Fruit fly (Drosophila melanogaster) whole organism, embryonic: Measurements from ENCODE around the gene CG31928.

Experiments used
- Hmx ChIP-seq: fragments of 200-800 bp; sonication (Bioruptor generic); optimal IDR thresholded peaks from 2 replicates; lab custom pipeline; 2016; ENCODE audit warnings: missing biosample characterization, missing genetic modification characterization
- Jarid2 ChIP-seq: fragments of 200-800 bp; sonication (Bioruptor generic); optimal IDR thresholded peaks from 3 replicates; lab custom pipeline; 2017; ENCODE audit warnings: mild to moderate bottlenecking, missing biosample characterization, missing genetic modification reagents, missing genetic modification characterization
- Myb ChIP-seq: fragments of 200-800 bp; sonication (Bioruptor generic); optimal IDR thresholded peaks from 2 replicates; lab custom pipeline; 2016; ENCODE audit warnings: missing biosample characterization, missing genetic modification characterization
- Rx ChIP-seq: fragments of 200-800 bp; sonication (Bioruptor generic); IDR thresholded peaks from 2 replicates; pipeline ENCODE4 v1.3.6; 2022; ENCODE audit warnings: missing biosample characterization, missing genetic modification characterization
- jigr1 ChIP-seq: fragments of 200-800 bp; sonication (Bioruptor generic); IDR thresholded peaks from 3 replicates; pipeline ENCODE4 v1.3.6; 2022; ENCODE audit warnings: missing biosample characterization, missing genetic modification characterization

DNA sequence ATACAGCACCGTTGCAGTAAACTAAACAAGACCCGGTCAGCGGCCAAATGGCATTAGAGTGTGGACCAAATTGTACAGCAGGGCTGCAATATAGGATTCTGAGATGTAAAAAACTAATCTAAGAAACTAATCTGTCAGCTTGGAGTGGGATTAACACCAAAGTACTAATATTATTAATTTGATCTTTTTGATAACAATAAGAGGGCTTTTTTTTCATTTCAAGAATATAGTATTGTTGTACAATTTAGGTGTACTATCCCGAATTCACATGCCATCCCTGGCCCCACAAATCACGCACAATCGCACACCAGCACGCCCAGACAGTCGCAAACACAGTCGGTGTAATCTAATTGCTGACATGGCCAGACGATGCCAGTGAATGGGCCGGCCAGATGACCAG lies 46.0 kb downstream of the CG31928 start:
- no peak for TF ChIP-seq jigr1 (GFP tag; lab: Robert Waterston, UW)
- no peak for TF ChIP-seq Hmx (GFP tag; lab: Kevin White, UChicago)
- TF ChIP-seq Jarid2 (GFP tag; lab: Kevin White, UChicago), result no peak
- TF ChIP-seq Myb (GFP tag; lab: Kevin White, UChicago), result no peak
- no peak for TF ChIP-seq Rx (GFP tag; lab: Robert Waterston, UW)
